Fruit fly (Drosophila melanogaster) whole organism, embryonic: ENCODE data around the gene Prx1.
A peak's percentile ranks its signal among the peaks of the same experiment; 100 is the strongest.

Source experiments
- Awh ChIP-seq: fragments of 200-800 bp; sonication (Bioruptor generic); IDR thresholded peaks from 2 replicates; pipeline ENCODE4, ENCODE4 v1.3.6; 2022; ENCODE audit warnings: missing biosample characterization, missing genetic modification characterization
- Blimp-1 ChIP-seq: fragments of 200-800 bp; sonication (Bioruptor generic); optimal IDR thresholded peaks from 3 replicates; lab custom pipeline; 2018; ENCODE audit warnings: missing biosample characterization, missing genetic modification characterization, mild to moderate bottlenecking, moderate library complexity, missing genetic modification reagents
- CG10274 ChIP-seq: fragments of 200-800 bp; sonication (Bioruptor generic); optimal IDR thresholded peaks from 3 replicates; lab custom pipeline; 2017; ENCODE audit warnings: missing biosample characterization, mild to moderate bottlenecking, missing genetic modification characterization
- CG11504 ChIP-seq: fragments of 200-800 bp; sonication (Bioruptor generic); optimal IDR thresholded peaks from 3 replicates; lab custom pipeline; 2019; ENCODE audit warnings: missing biosample characterization, mild to moderate bottlenecking, missing genetic modification characterization, moderate library complexity
- CG1233 ChIP-seq: fragments of 200-800 bp; sonication (Bioruptor generic); optimal IDR thresholded peaks from 4 replicates; lab custom pipeline; 2018; ENCODE audit warnings: missing biosample characterization, mild to moderate bottlenecking, missing genetic modification characterization
- CG12744 ChIP-seq: fragments of 200-800 bp; sonication (Bioruptor generic); optimal IDR thresholded peaks from 2 replicates; lab custom pipeline; 2016; ENCODE audit warnings: missing biosample characterization, missing genetic modification characterization
- CG14860 ChIP-seq: fragments of 200-800 bp; sonication (Bioruptor generic); IDR thresholded peaks from 3 replicates; pipeline ENCODE4 v1.3.6; 2022; ENCODE audit warnings: missing biosample characterization, missing genetic modification characterization; ENCODE audit not compliant: partially characterized antibody
- CG15514 ChIP-seq: fragments of 200-800 bp; sonication (Bioruptor generic); optimal IDR thresholded peaks from 3 replicates; lab custom pipeline; 2017; ENCODE audit warnings: missing biosample characterization, missing genetic modification characterization, mild to moderate bottlenecking, moderate library complexity, missing genetic modification reagents
- CG16863 ChIP-seq: fragments of 200-800 bp; sonication (Bioruptor generic); optimal IDR thresholded peaks from 3 replicates; lab custom pipeline; 2016; ENCODE audit warnings: missing biosample characterization, missing genetic modification characterization
- CG17328 ChIP-seq: fragments of 200-800 bp; sonication (Bioruptor generic); IDR thresholded peaks from 2 replicates; pipeline ENCODE4 v1.3.6; 2022; ENCODE audit warnings: missing biosample characterization, missing genetic modification characterization
- CG18011 ChIP-seq: fragments of 200-800 bp; sonication (Bioruptor generic); optimal IDR thresholded peaks from 2 replicates; lab custom pipeline; 2017; ENCODE audit warnings: missing biosample characterization, missing genetic modification characterization, mild to moderate bottlenecking, moderate library complexity, missing genotype
- CG2712 ChIP-seq: fragments of 200-800 bp; optimal IDR thresholded peaks from 3 replicates; lab custom pipeline; 2019; ENCODE audit warnings: missing biosample characterization, mild to moderate bottlenecking, missing genetic modification characterization, moderate library complexity
- CG30431 ChIP-seq: fragments of 200-800 bp; sonication (Bioruptor generic); optimal IDR thresholded peaks from 2 replicates; lab custom pipeline; 2017; ENCODE audit warnings: missing biosample characterization, missing genetic modification characterization
- CG32767 ChIP-seq: fragments of 200-800 bp; sonication (Bioruptor generic); IDR thresholded peaks from 2 replicates; pipeline ENCODE4 v1.3.6; 2022; ENCODE audit warnings: missing biosample characterization, missing genetic modification characterization
- CG34422 ChIP-seq: fragments of 200-800 bp; sonication (Bioruptor generic); IDR thresholded peaks from 3 replicates; pipeline ENCODE4 v1.3.6; 2022; ENCODE audit warnings: missing biosample characterization, missing genetic modification characterization
- CG4617 ChIP-seq: fragments of 200-800 bp; sonication (Bioruptor generic); optimal IDR thresholded peaks from 3 replicates; lab custom pipeline; 2016; ENCODE audit warnings: missing biosample characterization, missing genetic modification characterization, borderline replicate concordance
- CG5245 ChIP-seq: fragments of 200-800 bp; sonication (Bioruptor generic); optimal IDR thresholded peaks from 3 replicates; lab custom pipeline; 2016; ENCODE audit warnings: missing biosample characterization, missing genetic modification characterization
- CG6683 ChIP-seq: fragments of 200-800 bp; sonication (Bioruptor generic); optimal IDR thresholded peaks from 2 replicates; lab custom pipeline; 2017; ENCODE audit warnings: missing biosample characterization, mild to moderate bottlenecking, missing genetic modification characterization, missing genetic modification reagents
- CG7271 ChIP-seq: fragments of 200-800 bp; sonication (Bioruptor generic); optimal IDR thresholded peaks from 2 replicates; lab custom pipeline; 2018; ENCODE audit warnings: missing biosample characterization, mild to moderate bottlenecking, missing genetic modification characterization, moderate library complexity
- CG7928 ChIP-seq: fragments of 200-800 bp; sonication (Bioruptor generic); optimal IDR thresholded peaks from 2 replicates; lab custom pipeline; 2017; ENCODE audit warnings: missing biosample characterization, mild to moderate bottlenecking, missing genetic modification characterization
- Ets65A ChIP-seq: fragments of 200-800 bp; sonication (Bioruptor generic); peaks from one replicate; lab custom pipeline; 2016; ENCODE audit warnings: missing biosample characterization, missing genetic modification characterization
- Fer1 ChIP-seq: fragments of 200-800 bp; sonication (Bioruptor generic); optimal IDR thresholded peaks from 2 replicates; lab custom pipeline; 2017; ENCODE audit warnings: missing biosample characterization, mild to moderate bottlenecking, missing genetic modification characterization
- Rx ChIP-seq: fragments of 200-800 bp; sonication (Bioruptor generic); IDR thresholded peaks from 2 replicates; pipeline ENCODE4 v1.3.6; 2022; ENCODE audit warnings: missing biosample characterization, missing genetic modification characterization
- Six4 ChIP-seq: fragments of 200-800 bp; sonication (Bioruptor generic); optimal IDR thresholded peaks from 2 replicates; lab custom pipeline; 2016; ENCODE audit warnings: missing biosample characterization, missing genetic modification characterization
- Spps ChIP-seq: fragments of 200-800 bp; sonication (Bioruptor generic); optimal IDR thresholded peaks from 2 replicates; lab custom pipeline; 2018; ENCODE audit warnings: missing biosample characterization, mild to moderate bottlenecking, missing genetic modification characterization
- TFAM ChIP-seq: fragments of 200-800 bp; sonication (Bioruptor generic); optimal IDR thresholded peaks from 2 replicates; lab custom pipeline; 2017; ENCODE audit warnings: missing biosample characterization, missing genetic modification characterization, inconsistent platforms
- YL-1 ChIP-seq: fragments of 200-800 bp; sonication (Bioruptor generic); optimal IDR thresholded peaks from 3 replicates; lab custom pipeline; 2017; ENCODE audit warnings: missing biosample characterization, mild to moderate bottlenecking, missing genetic modification characterization
- bowl ChIP-seq: fragments of 200-800 bp; sonication (Bioruptor generic); IDR thresholded peaks from 2 replicates; pipeline ENCODE4 v1.3.6; 2022; ENCODE audit warnings: missing biosample characterization, missing genetic modification characterization
- bsh ChIP-seq, 2 experiments: fragments of 200-800 bp; sonication (Bioruptor generic); optimal IDR thresholded peaks; 2 replicates each; lab custom pipeline; 2017 to 2018; ENCODE audit warnings: mild to moderate bottlenecking in 2 of 2, missing biosample characterization in 2 of 2, missing genetic modification characterization in 2 of 2, moderate library complexity in 1 of 2
- ci ChIP-seq: fragments of 200-800 bp; sonication (Bioruptor generic); IDR thresholded peaks from 3 replicates; pipeline ENCODE4 v1.3.6; 2022; ENCODE audit warnings: missing biosample characterization, missing genetic modification characterization
- danr ChIP-seq: fragments of 200-800 bp; sonication (Bioruptor generic); IDR thresholded peaks from 2 replicates; pipeline ENCODE4 v1.3.6; 2022; ENCODE audit warnings: missing biosample characterization, missing genetic modification characterization
- dm ChIP-seq: fragments of 200-800 bp; sonication (Bioruptor generic); optimal IDR thresholded peaks from 3 replicates; lab custom pipeline; 2016; ENCODE audit warnings: missing biosample characterization, missing genetic modification characterization
- ewg ChIP-seq: fragments of 200-800 bp; sonication (Bioruptor generic); optimal IDR thresholded peaks from 3 replicates; lab custom pipeline; 2017; ENCODE audit warnings: mild to moderate bottlenecking, missing biosample characterization, missing genetic modification reagents, missing genetic modification characterization
- gem ChIP-seq: fragments of 200-800 bp; sonication (Bioruptor generic); optimal IDR thresholded peaks from 2 replicates; lab custom pipeline; 2019; ENCODE audit warnings: missing biosample characterization, mild to moderate bottlenecking, missing genetic modification characterization, moderate library complexity
- h ChIP-seq: fragments of >200 bp; optimal IDR thresholded peaks from 2 replicates; lab custom pipeline; 2017
- ham ChIP-seq: fragments of 200-800 bp; sonication (Bioruptor generic); IDR thresholded peaks from 2 replicates; pipeline ENCODE4 v1.3.6; 2022; ENCODE audit warnings: missing biosample characterization, missing genetic modification characterization
- lmd ChIP-seq: fragments of 200-800 bp; sonication (Bioruptor generic); IDR thresholded peaks from 2 replicates; pipeline ENCODE4 v1.3.6; 2022; ENCODE audit warnings: missing biosample characterization, missing genetic modification characterization
- mirr ChIP-seq: fragments of 200-800 bp; sonication (Bioruptor generic); optimal IDR thresholded peaks from 3 replicates; lab custom pipeline; 2018; ENCODE audit warnings: missing biosample characterization, mild to moderate bottlenecking, missing genetic modification characterization
- nom ChIP-seq: fragments of 200-800 bp; sonication (Bioruptor generic); optimal IDR thresholded peaks from 2 replicates; lab custom pipeline; 2017; ENCODE audit warnings: missing biosample characterization, missing genetic modification characterization, mild to moderate bottlenecking, moderate library complexity, missing genetic modification reagents
- p53 ChIP-seq: fragments of 200-800 bp; sonication (Bioruptor generic); optimal IDR thresholded peaks from 2 replicates; lab custom pipeline; 2016; ENCODE audit warnings: missing biosample characterization, missing genetic modification characterization
- seq ChIP-seq: fragments of 200-800 bp; sonication (Bioruptor generic); IDR thresholded peaks from 2 replicates; pipeline ENCODE4 v1.3.6; 2022; ENCODE audit warnings: missing biosample characterization, missing genetic modification characterization
- shn ChIP-seq: fragments of 200-800 bp; sonication (Bioruptor generic); optimal IDR thresholded peaks from 3 replicates; lab custom pipeline; 2016; ENCODE audit warnings: missing biosample characterization, missing genetic modification characterization
- slp2 ChIP-seq: fragments of 200-800 bp; sonication (Bioruptor generic); optimal IDR thresholded peaks from 2 replicates; lab custom pipeline; 2016; ENCODE audit warnings: missing biosample characterization, missing genetic modification characterization
- sob ChIP-seq: fragments of 200-800 bp; sonication (Bioruptor generic); IDR thresholded peaks from 2 replicates; pipeline ENCODE4 v1.3.6; 2022; ENCODE audit warnings: missing biosample characterization, missing genetic modification characterization
- trem ChIP-seq: fragments of 200-800 bp; optimal IDR thresholded peaks from 3 replicates; lab custom pipeline; 2019; ENCODE audit warnings: missing biosample characterization, mild to moderate bottlenecking, missing genetic modification characterization, moderate library complexity
- trh ChIP-seq: fragments of 200-800 bp; sonication (Bioruptor generic); optimal IDR thresholded peaks from 2 replicates; lab custom pipeline; 2016; ENCODE audit warnings: missing biosample characterization, missing genetic modification characterization

Gene Prx1

DNA sequence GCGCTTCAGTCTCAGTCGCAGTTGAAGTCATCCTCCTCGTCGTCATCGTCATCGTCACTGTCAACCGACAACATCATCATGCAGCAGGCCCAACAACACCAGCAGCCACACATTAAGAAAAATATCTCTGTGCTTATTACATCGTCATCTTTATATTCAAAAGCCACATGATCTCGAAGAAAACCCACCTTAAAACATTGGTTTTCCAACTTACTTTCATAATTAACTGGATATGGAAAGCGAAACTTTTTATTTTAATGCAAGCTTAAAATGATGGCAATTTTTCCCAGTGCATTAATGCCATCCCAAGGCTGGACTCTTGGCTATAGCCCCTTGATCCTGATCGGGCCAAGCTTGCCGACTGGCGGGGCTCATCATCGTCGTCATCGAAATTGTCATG is 18.0 kb downstream of the Prx1 start (continued):
- TF ChIP-seq trem (tag; lab: Kevin White, UChicago) (no peak), mirr (GFP tag; lab: Kevin White, UChicago) (no peak), sob (GFP tag; lab: Robert Waterston, UW) (no peak), CG11504 (tag; lab: Kevin White, UChicago) (no peak), CG7271 (no peak), seq (no peak), CG6683 (GFP tag; lab: Kevin White, UChicago) (no peak), CG32767 (GFP tag; lab: Robert Waterston, UW) (no peak), Six4 (GFP tag; lab: Kevin White, UChicago) (no peak), CG12744 (GFP tag; lab: Kevin White, UChicago) (no peak), CG2712 (peak; percentile 7), ewg (no peak), CG1233 (GFP tag; lab: Kevin White, UChicago) (no peak), nom (GFP tag; lab: Kevin White, UChicago) (peak; percentile 62), dm (GFP tag; lab: Kevin White, UChicago) (no peak), slp2 (no peak), CG15514 (GFP tag; lab: Kevin White, UChicago) (no peak), ci (no peak), CG5245 (no peak), CG4617 (GFP tag; lab: Kevin White, UChicago) (no peak), Rx (no peak), CG17328 (GFP tag; lab: Robert Waterston, UW) (0 out of 2 replicates have a peak, but pooled peaks have one; percentile 8), lmd (GFP tag; lab: Robert Waterston, UW) (no peak), CG10274 (GFP tag; lab: Kevin White, UChicago) (no peak), danr (GFP tag; lab: Robert Waterston, UW) (no peak), p53 (GFP tag; lab: Kevin White, UChicago) (no peak), CG14860 (GFP tag; lab: Robert Waterston, UW) (no peak), gem (tag; lab: Kevin White, UChicago) (peak; percentile 15), TFAM (GFP tag; lab: Kevin White, UChicago) (no peak), h (lab: Kevin White, UChicago) (no peak), Spps (tag; lab: Kevin White, UChicago) (no peak), Awh (GFP tag; lab: Robert Waterston, UW) (no peak), bsh (GFP tag; optimal IDR thresholded peaks at IDR 0.05; lab: Kevin White, UChicago) (peak; percentile 7 to 28), CG18011 (GFP tag; lab: Kevin White, UChicago) (no peak), Blimp-1 (GFP tag; lab: Kevin White, UChicago) (peak; percentile 29), bowl (GFP tag; lab: Robert Waterston, UW) (no peak), CG16863 (GFP tag; lab: Kevin White, UChicago) (no peak), trh (GFP tag; lab: Kevin White, UChicago) (no peak), shn (GFP tag; lab: Kevin White, UChicago) (no peak), Fer1 (GFP tag; lab: Kevin White, UChicago) (no peak), YL-1 (GFP tag; lab: Kevin White, UChicago) (no peak), CG7928 (GFP tag; lab: Kevin White, UChicago) (no peak), ham (GFP tag; lab: Robert Waterston, UW) (no peak), CG34422 (GFP tag; lab: Robert Waterston, UW) (no peak), CG30431 (GFP tag; lab: Kevin White, UChicago) (no peak), Ets65A (GFP tag; lab: Kevin White, UChicago) (peak; percentile 0)
